Worm (Caenorhabditis elegans) whole organism, young adult: ENCODE results near the gene sna-2.

Source experiments
- F10E7.11 ChIP-seq: sonication (generic microtip); optimal IDR thresholded peaks from 2 replicates; lab custom pipeline; 2017; ENCODE audit warnings: mild to moderate bottlenecking, missing genetic modification characterization, moderate library complexity, missing compliant biosample characterization
- dpl-1 ChIP-seq: fragments of 150-350 bp; optimal IDR thresholded peaks from 2 replicates; lab custom pipeline; 2014; ENCODE audit warnings: missing biosample characterization, missing genetic modification reagents, missing genetic modification characterization
- mes-4 ChIP-seq: sonication (generic microtip); optimal IDR thresholded peaks from 2 replicates; lab custom pipeline; 2016; ENCODE audit warnings: missing genotype, missing genetic modification characterization, missing compliant biosample characterization
- nhr-120 ChIP-seq: fragments of 200-800 bp; sonication (Bioruptor generic); IDR thresholded peaks from 2 replicates; pipeline ENCODE4 v1.3.6; 2022; ENCODE audit warnings: missing genetic modification characterization, missing compliant biosample characterization
- pha-4 ChIP-seq: fragments of 150-350 bp; sonication (generic microtip); optimal IDR thresholded peaks from 2 replicates; lab custom pipeline; 2014; ENCODE audit warnings: missing biosample characterization, missing genetic modification reagents, missing genetic modification characterization
- sdz-38 ChIP-seq: sonication (generic microtip); optimal IDR thresholded peaks from 2 replicates; lab custom pipeline; 2016; ENCODE audit warnings: missing genotype, missing genetic modification characterization, missing compliant biosample characterization
- sea-2 ChIP-seq: fragments of 200-800 bp; sonication (Bioruptor generic); IDR thresholded peaks from 2 replicates; pipeline ENCODE4 v1.3.6; 2022; ENCODE audit warnings: missing genetic modification characterization, missing compliant biosample characterization
- snpc-4 ChIP-seq, 5 experiments: fragments of 150-350 bp in 1 of 5; sonication (generic microtip) in 4 of 5; optimal IDR thresholded peaks; 2 replicates each; lab custom pipeline; 2014 to 2018; ENCODE audit warnings: missing genetic modification characterization in 5 of 5, missing biosample characterization in 3 of 5, antibody characterized with exemption in 2 of 5, mild to moderate bottlenecking in 2 of 5, missing compliant biosample characterization in 2 of 5, missing genotype in 2 of 5, moderate library complexity in 2 of 5, missing genetic modification reagents in 1 of 5

ce11 chrIV:9737204-9737790 is 40.1 kb downstream of the sna-2 start, which contains the start of gene cka-1:
- no peak for TF ChIP-seq snpc-4 (GFP tag; optimal IDR thresholded peaks at IDR 0.05; lab: Kevin White, UChicago)
- TF ChIP-seq snpc-4 (tag; optimal IDR thresholded peaks at IDR 0.05; lab: Kevin White, UChicago): no peak
- TF ChIP-seq sdz-38 (tag; lab: Kevin White, UChicago): no peak
- no peak for TF ChIP-seq nhr-120
- no peak for TF ChIP-seq dpl-1 (GFP tag; lab: Kevin White, UChicago)
- TF ChIP-seq F10E7.11 (tag; lab: Kevin White, UChicago): no peak
- no peak for TF ChIP-seq sea-2 (GFP tag; lab: Robert Waterston, UW)
- TF ChIP-seq pha-4: no peak
- TF ChIP-seq mes-4 (tag; lab: Kevin White, UChicago): no peak
